Worm (Caenorhabditis elegans) whole organism, L4 larva: Measurements from ENCODE around the gene Y59A8B.8.
A peak's percentile ranks its signal among the peaks of the same experiment; 100 is the strongest.

Experiments used
- F10B5.3 ChIP-seq: sonication (generic microtip); optimal IDR thresholded peaks from 2 replicates; lab custom pipeline; 2016; ENCODE audit warnings: mild to moderate bottlenecking, missing genetic modification characterization, missing compliant biosample characterization
- T20F7.1 ChIP-seq: fragments of 200-800 bp; sonication (Bioruptor generic); optimal IDR thresholded peaks from 2 replicates; lab custom pipeline; 2018; ENCODE audit warnings: mild to moderate bottlenecking, missing genetic modification characterization, missing compliant biosample characterization
- T26A8.4 ChIP-seq: fragments of 200-800 bp; sonication (Bioruptor generic); IDR thresholded peaks from 2 replicates; pipeline ENCODE4 v1.3.6; 2022; ENCODE audit warnings: missing genetic modification characterization, missing compliant biosample characterization
- Y48G9A.11 ChIP-seq: fragments of 200-800 bp; sonication (Bioruptor generic); IDR thresholded peaks from 2 replicates; pipeline ENCODE4 v1.3.6; 2022; ENCODE audit warnings: missing genetic modification reagents, missing genetic modification characterization, missing compliant biosample characterization
- Y75B8A.6 ChIP-seq: fragments of 200-800 bp; sonication (Bioruptor generic); IDR thresholded peaks from 2 replicates; pipeline ENCODE4 v1.3.6; 2022; ENCODE audit warnings: missing genetic modification reagents, missing genetic modification characterization, missing compliant biosample characterization
- aly-2 ChIP-seq: sonication (generic microtip); optimal IDR thresholded peaks from 2 replicates; lab custom pipeline; 2018; ENCODE audit warnings: missing biosample characterization, missing genetic modification characterization
- ama-1 ChIP-seq: fragments of 150-350 bp; optimal IDR thresholded peaks from 2 replicates; lab custom pipeline; 2014; ENCODE audit warnings: inconsistent platforms, mixed read lengths
- attf-4 ChIP-seq: sonication (generic microtip); optimal IDR thresholded peaks from 3 replicates; lab custom pipeline; 2017; ENCODE audit warnings: missing biosample characterization, missing genetic modification characterization
- ceh-44 ChIP-seq: fragments of 200-800 bp; sonication (Bioruptor generic); IDR thresholded peaks from 2 replicates; pipeline ENCODE4 v1.3.6; 2022; ENCODE audit warnings: missing genetic modification reagents, missing genetic modification characterization, missing compliant biosample characterization
- cey-2 ChIP-seq: sonication (generic microtip); optimal IDR thresholded peaks from 3 replicates; lab custom pipeline; 2017; ENCODE audit warnings: missing genetic modification characterization, mild to moderate bottlenecking, missing compliant biosample characterization, antibody characterized with exemption, borderline replicate concordance; ENCODE audit not compliant: insufficient read depth
- ctbp-1 ChIP-seq: fragments of 200-800 bp; sonication (Bioruptor generic); IDR thresholded peaks from 2 replicates; pipeline ENCODE4 v1.3.6; 2022; ENCODE audit warnings: missing genetic modification reagents, missing genetic modification characterization, missing compliant biosample characterization
- daf-12 ChIP-seq: fragments of 150-350 bp; optimal IDR thresholded peaks from 2 replicates; lab custom pipeline; 2014; ENCODE audit warnings: missing biosample characterization, missing genetic modification reagents, missing genetic modification characterization
- daf-16 ChIP-seq, 3 experiments: sonication (generic microtip); optimal IDR thresholded peaks; 2 replicates each; lab custom pipeline; 2016 to 2017; ENCODE audit warnings: missing genetic modification characterization in 3 of 3, missing genetic modification reagents in 3 of 3, mild to moderate bottlenecking in 2 of 3, missing compliant biosample characterization in 2 of 3, missing biosample characterization in 1 of 3, moderate library complexity in 1 of 3
- daf-19 ChIP-seq: fragments of 200-800 bp; sonication (Bioruptor generic); conservative IDR thresholded peaks from 2 replicates; pipeline ENCODE4 v1.3.6; 2022; ENCODE audit warnings: missing genetic modification characterization, missing compliant biosample characterization
- daf-8 ChIP-seq: fragments of 200-800 bp; sonication (Bioruptor generic); IDR thresholded peaks from 2 replicates; pipeline ENCODE4 v1.3.6; 2022; ENCODE audit warnings: missing genetic modification characterization, missing compliant biosample characterization
- dmd-6 ChIP-seq: fragments of 200-800 bp; sonication (Bioruptor generic); IDR thresholded peaks from 2 replicates; pipeline ENCODE4 v1.3.6; 2022; ENCODE audit warnings: missing genetic modification reagents, missing genetic modification characterization, missing compliant biosample characterization
- dmd-8 ChIP-seq: fragments of 200-800 bp; sonication (Bioruptor generic); IDR thresholded peaks from 2 replicates; pipeline ENCODE4 v1.3.6; 2022; ENCODE audit warnings: missing genetic modification characterization, missing compliant biosample characterization
- dmd-9 ChIP-seq: fragments of 200-800 bp; sonication (Bioruptor generic); IDR thresholded peaks from 2 replicates; pipeline ENCODE4 v1.3.6; 2022; ENCODE audit warnings: missing genetic modification reagents, missing genetic modification characterization, missing compliant biosample characterization
- egl-27 ChIP-seq: sonication (generic microtip); optimal IDR thresholded peaks from 3 replicates; lab custom pipeline; 2017; ENCODE audit warnings: missing biosample characterization, missing genetic modification reagents, missing genetic modification characterization
- egl-43 ChIP-seq: fragments of 200-800 bp; sonication (Bioruptor generic); IDR thresholded peaks from 2 replicates; pipeline ENCODE4 v1.3.6; 2022; ENCODE audit warnings: missing genetic modification reagents, missing genetic modification characterization, missing compliant biosample characterization
- hlh-11 ChIP-seq: fragments of 200-800 bp; sonication (Bioruptor generic); optimal IDR thresholded peaks from 2 replicates; lab custom pipeline; 2018; ENCODE audit warnings: mild to moderate bottlenecking, missing genetic modification characterization, missing compliant biosample characterization
- hlh-30 ChIP-seq: sonication (generic microtip); optimal IDR thresholded peaks from 2 replicates; lab custom pipeline; 2017; ENCODE audit warnings: antibody characterized with exemption, mild to moderate bottlenecking, missing genetic modification characterization, missing compliant biosample characterization; ENCODE audit not compliant: insufficient read depth
- lin-13 ChIP-seq: fragments of 150-350 bp; optimal IDR thresholded peaks from 2 replicates; lab custom pipeline; 2014; ENCODE audit warnings: missing biosample characterization, missing genetic modification reagents, missing genetic modification characterization
- lin-29 ChIP-seq: fragments of 200-800 bp; sonication (Bioruptor generic); IDR thresholded peaks from 2 replicates; pipeline ENCODE4 v1.3.6; 2022; ENCODE audit warnings: missing genetic modification reagents, missing genetic modification characterization, missing compliant biosample characterization
- lir-3 ChIP-seq: sonication (generic microtip); optimal IDR thresholded peaks from 2 replicates; lab custom pipeline; 2016; ENCODE audit warnings: mild to moderate bottlenecking, missing genetic modification characterization, missing compliant biosample characterization
- lsy-2 ChIP-seq, 2 experiments: fragments of 150-350 bp in 1 of 2; sonication (generic microtip) in 1 of 2; optimal IDR thresholded peaks; 2 replicates each; lab custom pipeline; 2014 to 2017; ENCODE audit warnings: missing biosample characterization in 2 of 2, missing genetic modification characterization in 2 of 2
- madf-5 ChIP-seq, 2 experiments: fragments of 200-800 bp; sonication (Bioruptor generic); IDR thresholded peaks; 2 replicates each; pipeline ENCODE4 v1.3.6; 2022; ENCODE audit warnings: missing compliant biosample characterization in 2 of 2, missing genetic modification characterization in 2 of 2
- mdt-29 ChIP-seq: fragments of 200-800 bp; sonication (Bioruptor generic); IDR thresholded peaks from 2 replicates; pipeline ENCODE4 v1.3.6; 2022; ENCODE audit warnings: missing genetic modification reagents, missing genetic modification characterization, missing compliant biosample characterization
- mes-2 ChIP-seq: sonication (generic microtip); optimal IDR thresholded peaks from 2 replicates; lab custom pipeline; 2016; ENCODE audit warnings: missing genotype, mild to moderate bottlenecking, missing genetic modification characterization, missing compliant biosample characterization; ENCODE audit not compliant: poor library complexity, severe bottlenecking
- nhr-11 ChIP-seq: fragments of 150-350 bp; optimal IDR thresholded peaks from 2 replicates; lab custom pipeline; 2014; ENCODE audit warnings: missing biosample characterization, missing genetic modification characterization
- nhr-111 ChIP-seq: fragments of 200-800 bp; sonication (Bioruptor generic); optimal IDR thresholded peaks from 2 replicates; lab custom pipeline; 2018; ENCODE audit warnings: mild to moderate bottlenecking, missing genetic modification characterization, missing compliant biosample characterization
- nhr-237 ChIP-seq: sonication (generic microtip); optimal IDR thresholded peaks from 2 replicates; lab custom pipeline; 2017; ENCODE audit warnings: missing biosample characterization, missing genetic modification characterization
- nhr-28 ChIP-seq: fragments of 150-350 bp; optimal IDR thresholded peaks from 2 replicates; lab custom pipeline; 2014; ENCODE audit warnings: missing biosample characterization, missing genetic modification characterization
- nhr-41 ChIP-seq: fragments of 200-800 bp; sonication (Bioruptor generic); IDR thresholded peaks from 2 replicates; pipeline ENCODE4 v1.3.6; 2022; ENCODE audit warnings: missing genetic modification reagents, missing genetic modification characterization, missing compliant biosample characterization
- nhr-42 ChIP-seq: fragments of 200-800 bp; sonication (Bioruptor generic); IDR thresholded peaks from 2 replicates; pipeline ENCODE4 v1.3.6; 2022; ENCODE audit warnings: missing genetic modification characterization, missing compliant biosample characterization
- php-3 ChIP-seq: fragments of 200-800 bp; sonication (Bioruptor generic); IDR thresholded peaks from 2 replicates; pipeline ENCODE4 v1.3.6; 2022; ENCODE audit warnings: missing genetic modification reagents, missing genetic modification characterization, missing compliant biosample characterization
- pqm-1 ChIP-seq: sonication (generic microtip); optimal IDR thresholded peaks from 2 replicates; lab custom pipeline; 2017; ENCODE audit warnings: missing biosample characterization, missing genetic modification characterization
- rbr-2 ChIP-seq: sonication (generic microtip); optimal IDR thresholded peaks from 2 replicates; lab custom pipeline; 2016; ENCODE audit warnings: missing genotype, missing genetic modification characterization, missing compliant biosample characterization
- saeg-2 ChIP-seq: fragments of 200-800 bp; sonication (Bioruptor generic); IDR thresholded peaks from 2 replicates; pipeline ENCODE4 v1.3.6; 2022; ENCODE audit warnings: missing genetic modification reagents, missing genetic modification characterization, missing compliant biosample characterization
- skn-1 ChIP-seq: fragments of 150-350 bp; optimal IDR thresholded peaks from 2 replicates; lab custom pipeline; 2014; ENCODE audit warnings: missing biosample characterization, missing genetic modification characterization
- snpc-1.2 ChIP-seq: fragments of 200-800 bp; sonication (Bioruptor generic); IDR thresholded peaks from 2 replicates; pipeline ENCODE4 v1.3.6; 2022; ENCODE audit warnings: missing genetic modification reagents, missing genetic modification characterization, missing compliant biosample characterization
- snpc-4 ChIP-seq: fragments of 150-350 bp; optimal IDR thresholded peaks from 2 replicates; lab custom pipeline; 2014; ENCODE audit warnings: missing biosample characterization, missing genetic modification characterization
- spr-1 ChIP-seq: sonication (generic microtip); optimal IDR thresholded peaks from 2 replicates; lab custom pipeline; 2016; ENCODE audit warnings: mild to moderate bottlenecking, missing genetic modification characterization, missing compliant biosample characterization
- tag-97 ChIP-seq: fragments of 200-800 bp; sonication (Bioruptor generic); IDR thresholded peaks from 2 replicates; pipeline ENCODE4 v1.3.6; 2022; ENCODE audit warnings: missing genetic modification characterization, missing compliant biosample characterization
- unc-130 ChIP-seq: sonication (generic microtip); optimal IDR thresholded peaks from 2 replicates; lab custom pipeline; 2016; ENCODE audit warnings: missing genetic modification reagents, missing genetic modification characterization, missing compliant biosample characterization
- zfp-2 ChIP-seq: sonication (generic microtip); optimal IDR thresholded peaks from 2 replicates; lab custom pipeline; 2016; ENCODE audit warnings: mild to moderate bottlenecking, missing genetic modification characterization, missing compliant biosample characterization
- zip-2 ChIP-seq: fragments of 150-350 bp; optimal IDR thresholded peaks from 2 replicates; lab custom pipeline; 2014; ENCODE audit warnings: missing biosample characterization, missing genetic modification characterization
- ztf-7 ChIP-seq: fragments of 150-350 bp; optimal IDR thresholded peaks from 2 replicates; lab custom pipeline; 2014; ENCODE audit warnings: missing biosample characterization, missing genetic modification characterization

Gene Y59A8B.8

DNA sequence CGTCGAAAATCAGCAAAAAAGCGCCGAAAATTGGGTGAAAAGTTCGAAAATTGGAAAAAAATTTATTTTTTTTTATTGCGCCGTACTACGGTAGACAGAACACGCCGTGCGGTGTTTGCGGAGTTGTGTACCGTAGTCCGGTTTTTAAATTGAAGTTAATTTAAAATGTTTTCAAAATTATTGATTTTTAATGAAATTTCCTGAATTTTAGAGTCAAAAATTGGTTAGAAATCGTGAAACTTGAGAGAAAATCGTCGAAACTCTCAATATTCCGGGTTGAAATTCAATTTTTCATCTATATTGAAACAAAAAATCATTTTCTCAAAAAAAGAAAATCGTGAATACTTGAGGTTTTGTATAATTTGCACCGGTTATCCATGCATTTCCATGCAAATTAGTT is 15.8 kb upstream of the Y59A8B.8 start, which contains the start of gene nova-1:
Gene nova-1 (minus strand): TSS at position 101 of the 400 bp plus-strand sequence.
- TF ChIP-seq mes-2 (tag; lab: Kevin White, UChicago) (no peak), hlh-11 (tag; lab: Kevin White, UChicago) (no peak), lin-13 (GFP tag; lab: Kevin White, UChicago) (no peak), snpc-4 (tag; lab: Kevin White, UChicago) (no peak), madf-5 (GFP tag; IDR thresholded peaks at IDR 0.05; lab: Robert Waterston, UW) (no peak), lir-3 (tag; lab: Kevin White, UChicago) (no peak), dmd-9 (no peak), dmd-8 (GFP tag; lab: Robert Waterston, UW) (no peak), ama-1 (lab: Kevin White, UChicago) (no peak), dmd-6 (GFP tag; lab: Robert Waterston, UW) (no peak), saeg-2 (GFP tag; lab: Robert Waterston, UW) (no peak), zfp-2 (tag; lab: Kevin White, UChicago) (no peak), egl-43 (GFP tag; lab: Robert Waterston, UW) (no peak), daf-16 (GFP tag; optimal IDR thresholded peaks at IDR 0.05; lab: Kevin White, UChicago) (no peak), daf-16 (tag; optimal IDR thresholded peaks at IDR 0.05; lab: Kevin White, UChicago) (no peak), pqm-1 (no peak), tag-97 (GFP tag; lab: Robert Waterston, UW) (no peak), ctbp-1 (GFP tag; lab: Robert Waterston, UW) (no peak), skn-1 (tag; lab: Kevin White, UChicago) (no peak)

DNA sequence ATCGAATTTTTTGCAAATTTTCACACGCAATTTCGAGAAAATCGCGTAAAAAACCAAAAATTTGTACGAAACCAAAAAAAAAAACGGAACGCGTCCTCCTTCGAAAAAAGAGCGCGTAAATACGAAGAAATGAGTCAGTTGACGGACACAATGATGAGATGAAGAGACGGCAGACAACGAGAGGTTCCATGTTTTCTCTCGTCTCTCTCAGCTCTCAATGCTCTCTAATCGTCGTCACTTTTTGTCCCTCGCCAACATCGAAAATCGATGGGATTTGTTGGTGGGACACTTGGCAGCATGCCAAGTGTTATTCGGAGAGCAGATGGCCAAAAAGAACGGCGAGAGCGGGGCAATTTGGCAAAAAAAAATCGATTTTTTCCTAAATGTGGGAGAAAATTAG is 13.1 kb upstream of the Y59A8B.8 start:
- TF ChIP-seq egl-27 (tag; lab: Kevin White, UChicago) (no peak), daf-12 (tag; lab: Kevin White, UChicago) (no peak), ztf-7 (no peak), nhr-28 (tag; lab: Kevin White, UChicago) (peak; percentile 68), Y75B8A.6 (GFP tag; lab: Robert Waterston, UW) (no peak), T26A8.4 (GFP tag; lab: Robert Waterston, UW) (peak; percentile 59), unc-130 (GFP tag; lab: Kevin White, UChicago) (no peak), madf-5 (GFP tag; IDR thresholded peaks at IDR 0.05; lab: Robert Waterston, UW) (no peak), lin-29 (peak; percentile 46; the same call in 1 of the 2 replicates), lir-3 (tag; lab: Kevin White, UChicago) (no peak), nhr-42 (no peak), nhr-111 (GFP tag; lab: Kevin White, UChicago) (no peak), nhr-11 (tag; lab: Kevin White, UChicago) (peak; percentile 76), skn-1 (tag; lab: Kevin White, UChicago) (no peak), zip-2 (tag; lab: Kevin White, UChicago) (no peak), hlh-11 (tag; lab: Kevin White, UChicago) (peak; percentile 82), hlh-30 (peak; percentile 88), php-3 (GFP tag; lab: Robert Waterston, UW) (no peak), dmd-9 (no peak), egl-43 (GFP tag; lab: Robert Waterston, UW) (no peak), spr-1 (tag; lab: Kevin White, UChicago) (no peak), attf-4 (tag; lab: Kevin White, UChicago) (no peak), aly-2 (tag; lab: Kevin White, UChicago) (no peak), lsy-2 (tag; optimal IDR thresholded peaks at IDR 0.05; lab: Kevin White, UChicago) (peak; percentile 18 to 86), T20F7.1 (GFP tag; lab: Kevin White, UChicago) (peak; percentile 25), dmd-8 (GFP tag; lab: Robert Waterston, UW) (no peak), rbr-2 (peak; percentile 80), ctbp-1 (GFP tag; lab: Robert Waterston, UW) (peak; percentile 64), daf-19 (GFP tag; lab: Robert Waterston, UW) (no peak), mdt-29 (no peak), nhr-41 (GFP tag; lab: Robert Waterston, UW) (no peak), mes-2 (tag; lab: Kevin White, UChicago) (peak; percentile 74), snpc-1.2 (no peak), nhr-237 (tag; lab: Kevin White, UChicago) (no peak), daf-8 (GFP tag; lab: Robert Waterston, UW) (no peak), ceh-44 (GFP tag; lab: Robert Waterston, UW) (no peak), cey-2 (tag; lab: Kevin White, UChicago) (no peak), F10B5.3 (tag; lab: Kevin White, UChicago) (no peak), Y48G9A.11 (GFP tag; lab: Robert Waterston, UW) (no peak)
